In genomic region chr3R:30284573-30284972, dm6 we compare ENCODE assay signal across 2 fruit fly cellular contexts.
TF ChIP-seq lines count a peak whose summit lies in the region.

No protein-coding gene starts in this region.

TF ChIP-seq in whole organism, embryonic, 481 proteins besides CTCF, POLR2A, EP300 and RAD21 (continued from another document):
- TF ChIP-seq lbe (GFP tag; optimal IDR thresholded peaks at IDR 0.05; lab: Kevin White, UChicago) (peak; percentile 27), CG31365 (tag; optimal IDR thresholded peaks at IDR 0.05; lab: Kevin White, UChicago) (peak; percentile 77), en (GFP tag; optimal IDR thresholded peaks at IDR 0.05; lab: Kevin White, UChicago) (no peak), Drgx (GFP tag; IDR thresholded peaks at IDR 0.05; lab: Robert Waterston, UW) (peak; percentile 34; the same call in 1 of the 2 replicates), Nf-YB (GFP tag; optimal IDR thresholded peaks at IDR 0.05; lab: Kevin White, UChicago) (no peak), Hr3 (GFP tag; optimal IDR thresholded peaks at IDR 0.05; lab: Kevin White, UChicago) (no peak), CG11696 (GFP tag; IDR thresholded peaks at IDR 0.05; lab: Robert Waterston, UW) (no peak), corto (GFP tag; optimal IDR thresholded peaks at IDR 0.05; lab: Kevin White, UChicago) (peak; percentile 43), shn (GFP tag; optimal IDR thresholded peaks at IDR 0.05; lab: Kevin White, UChicago) (no peak), gro (GFP tag; optimal IDR thresholded peaks at IDR 0.05; lab: Kevin White, UChicago) (no peak), CG10543 (GFP tag; optimal IDR thresholded peaks at IDR 0.05; lab: Kevin White, UChicago) (no peak), Ravus (GFP tag; IDR thresholded peaks at IDR 0.05; lab: Robert Waterston, UW) (no peak), zen (tag; optimal IDR thresholded peaks at IDR 0.05; lab: Kevin White, UChicago) (no peak), CG9797 (GFP tag; optimal IDR thresholded peaks at IDR 0.05; lab: Kevin White, UChicago) (no peak), mld (GFP tag; IDR thresholded peaks at IDR 0.05; lab: Robert Waterston, UW; ENCODE audit: partially characterized antibody) (no peak), pros (GFP tag; optimal IDR thresholded peaks at IDR 0.05; lab: Kevin White, UChicago) (no peak), CG9609 (GFP tag; optimal IDR thresholded peaks at IDR 0.05; lab: Kevin White, UChicago) (no peak)
TF ChIP-seq in whole organism, embryonic: peak in this region for 6.

TF ChIP-seq in whole organism, prepupa, 60 proteins besides CTCF, POLR2A, EP300 and RAD21 (continued from another document):
- peak; percentile 77 for TF ChIP-seq Ets96B (tag; optimal IDR thresholded peaks at IDR 0.05; lab: Kevin White, UChicago)
- no peak for TF ChIP-seq CG6808 (GFP tag; optimal IDR thresholded peaks at IDR 0.05; lab: Kevin White, UChicago)
- TF ChIP-seq CG6854 (GFP tag; optimal IDR thresholded peaks at IDR 0.05; lab: Kevin White, UChicago): no peak
- peak; percentile 66 to 71 for TF ChIP-seq salr (GFP tag; optimal IDR thresholded peaks at IDR 0.05; lab: Kevin White, UChicago)
- TF ChIP-seq spab (GFP tag; optimal IDR thresholded peaks at IDR 0.05; lab: Kevin White, UChicago): peak; percentile 27
- peak; percentile 73 for TF ChIP-seq topi (GFP tag; optimal IDR thresholded peaks at IDR 0.05; lab: Kevin White, UChicago)
- TF ChIP-seq Eip78C (GFP tag; lab: Kevin White, UChicago): peak; percentile 95
- peak; percentile 10 for TF ChIP-seq Lpt (GFP tag; optimal IDR thresholded peaks at IDR 0.05; lab: Kevin White, UChicago)
- TF ChIP-seq CG6276 (GFP tag; optimal IDR thresholded peaks at IDR 0.05; lab: Kevin White, UChicago): no peak
- peak; percentile 83 for TF ChIP-seq Smox (GFP tag; optimal IDR thresholded peaks at IDR 0.05; lab: Kevin White, UChicago)
- peak; percentile 85 for TF ChIP-seq CG10631 (GFP tag; optimal IDR thresholded peaks at IDR 0.05; lab: Kevin White, UChicago)
- TF ChIP-seq Eip93F (GFP tag; optimal IDR thresholded peaks at IDR 0.05; lab: Kevin White, UChicago): no peak
- TF ChIP-seq acj6 (GFP tag; optimal IDR thresholded peaks at IDR 0.05; lab: Kevin White, UChicago): peak; percentile 84
- TF ChIP-seq CG8119 (GFP tag; IDR thresholded peaks at IDR 0.05; lab: Robert Waterston, UW): peak; percentile 36; the same call in 1 of the 3 replicates
- peak; percentile 71 for TF ChIP-seq fd59A (GFP tag; optimal IDR thresholded peaks at IDR 0.05; lab: Kevin White, UChicago)
- no peak for TF ChIP-seq CG11294 (GFP tag; IDR thresholded peaks at IDR 0.05; lab: Robert Waterston, UW)
- TF ChIP-seq Sox14 (GFP tag; optimal IDR thresholded peaks at IDR 0.05; lab: Kevin White, UChicago): peak; percentile 89
- TF ChIP-seq CG15336 (GFP tag; IDR thresholded peaks at IDR 0.05; lab: Robert Waterston, UW): peak; percentile 33
- no peak for TF ChIP-seq Blimp-1 (GFP tag; optimal IDR thresholded peaks at IDR 0.05; lab: Kevin White, UChicago)
- peak; percentile 88 for TF ChIP-seq Hr39 (GFP tag; optimal IDR thresholded peaks at IDR 0.05; lab: Kevin White, UChicago)
- no peak for TF ChIP-seq fkh (GFP tag; optimal IDR thresholded peaks at IDR 0.05; lab: Kevin White, UChicago)
- TF ChIP-seq lz (GFP tag; optimal IDR thresholded peaks at IDR 0.05; lab: Kevin White, UChicago): peak; percentile 87
- TF ChIP-seq Sox15 (GFP tag; optimal IDR thresholded peaks at IDR 0.05; lab: Kevin White, UChicago): peak; percentile 72
- no peak for TF ChIP-seq fd85E (GFP tag; optimal IDR thresholded peaks at IDR 0.05; lab: Kevin White, UChicago)
- peak; percentile 86 for TF ChIP-seq esn (GFP tag; optimal IDR thresholded peaks at IDR 0.05; lab: Kevin White, UChicago)
- TF ChIP-seq CG11762 (GFP tag; optimal IDR thresholded peaks at IDR 0.05; lab: Kevin White, UChicago; ENCODE audit: insufficient read depth): peak; percentile 65
- peak; percentile 21 for TF ChIP-seq vri (GFP tag; optimal IDR thresholded peaks at IDR 0.05; lab: Kevin White, UChicago)
- TF ChIP-seq Met (GFP tag; optimal IDR thresholded peaks at IDR 0.05; lab: Kevin White, UChicago): peak; percentile 87
- peak; percentile 82 for TF ChIP-seq Eip75B (GFP tag; optimal IDR thresholded peaks at IDR 0.05; lab: Kevin White, UChicago)
- TF ChIP-seq eg (GFP tag; IDR thresholded peaks at IDR 0.05; lab: Robert Waterston, UW): peak; percentile 22
- TF ChIP-seq CG8319 (GFP tag; optimal IDR thresholded peaks at IDR 0.05; lab: Kevin White, UChicago): peak; percentile 40
- peak; percentile 91 for TF ChIP-seq svp (GFP tag; lab: Kevin White, UChicago)
- TF ChIP-seq CG9139 (GFP tag; optimal IDR thresholded peaks at IDR 0.05; lab: Kevin White, UChicago): no peak
- peak; percentile 35 for TF ChIP-seq net (GFP tag; optimal IDR thresholded peaks at IDR 0.05; lab: Kevin White, UChicago)
- peak; percentile 72 for TF ChIP-seq dsx (GFP tag; optimal IDR thresholded peaks at IDR 0.05; lab: Kevin White, UChicago; ENCODE audit: poor library complexity, severe bottlenecking)
- TF ChIP-seq Hr38 (GFP tag; optimal IDR thresholded peaks at IDR 0.05; lab: Kevin White, UChicago): no peak
- peak; percentile 89 for TF ChIP-seq CG31627 (GFP tag; optimal IDR thresholded peaks at IDR 0.05; lab: Kevin White, UChicago)
